Fruit fly (Drosophila melanogaster) ovary, adult (tissue): ENCODE data around the gene fy.

Source experiments
- CG17801 ChIP-seq: fragments of 200-800 bp; optimal IDR thresholded peaks from 2 replicates; lab custom pipeline; 2019; ENCODE audit warnings: missing biosample characterization, mild to moderate bottlenecking, missing genetic modification characterization, moderate library complexity; ENCODE audit not compliant: partially characterized antibody

The fy gene

DNA sequence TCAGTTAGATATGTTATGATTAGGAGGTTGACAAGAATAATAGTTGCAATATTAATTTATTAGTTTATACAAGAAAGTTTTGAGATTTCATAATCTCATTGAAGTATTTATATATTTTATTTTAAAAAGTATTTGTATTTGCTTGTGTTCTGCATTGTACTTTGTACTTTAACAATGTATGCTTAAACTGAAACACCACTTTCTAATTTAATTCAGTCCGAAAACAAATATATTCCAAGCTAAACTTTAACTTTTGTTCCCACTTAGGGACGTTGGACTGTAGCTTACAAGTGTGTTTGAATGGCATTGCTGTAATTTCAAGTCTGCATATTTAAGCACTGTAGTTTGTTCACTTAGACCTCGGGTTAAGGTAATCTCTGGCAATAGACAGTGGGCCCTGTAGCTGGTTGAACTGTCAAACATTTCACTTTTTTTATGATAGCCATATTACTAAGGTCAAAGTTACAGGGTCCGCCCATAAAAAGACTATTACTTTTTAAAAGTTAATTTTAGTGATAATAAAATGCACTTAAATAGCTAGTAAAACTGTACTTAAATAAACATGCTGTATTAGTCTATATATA is 31.6 kb downstream of the fy start:
- TF ChIP-seq CG17801 (GFP tag; lab: Kevin White, UChicago), result peak; percentile 49

- peak; percentile 80 for TF ChIP-seq CG17801 (GFP tag; lab: Kevin White, UChicago)
Observed at dm6 chr2L:8370364-8371326, 32.4 kb downstream of the fy start, which contains the start of gene CG17292. TSS of gene CG17292 (plus strand) at chr2L:8370454.

DNA sequence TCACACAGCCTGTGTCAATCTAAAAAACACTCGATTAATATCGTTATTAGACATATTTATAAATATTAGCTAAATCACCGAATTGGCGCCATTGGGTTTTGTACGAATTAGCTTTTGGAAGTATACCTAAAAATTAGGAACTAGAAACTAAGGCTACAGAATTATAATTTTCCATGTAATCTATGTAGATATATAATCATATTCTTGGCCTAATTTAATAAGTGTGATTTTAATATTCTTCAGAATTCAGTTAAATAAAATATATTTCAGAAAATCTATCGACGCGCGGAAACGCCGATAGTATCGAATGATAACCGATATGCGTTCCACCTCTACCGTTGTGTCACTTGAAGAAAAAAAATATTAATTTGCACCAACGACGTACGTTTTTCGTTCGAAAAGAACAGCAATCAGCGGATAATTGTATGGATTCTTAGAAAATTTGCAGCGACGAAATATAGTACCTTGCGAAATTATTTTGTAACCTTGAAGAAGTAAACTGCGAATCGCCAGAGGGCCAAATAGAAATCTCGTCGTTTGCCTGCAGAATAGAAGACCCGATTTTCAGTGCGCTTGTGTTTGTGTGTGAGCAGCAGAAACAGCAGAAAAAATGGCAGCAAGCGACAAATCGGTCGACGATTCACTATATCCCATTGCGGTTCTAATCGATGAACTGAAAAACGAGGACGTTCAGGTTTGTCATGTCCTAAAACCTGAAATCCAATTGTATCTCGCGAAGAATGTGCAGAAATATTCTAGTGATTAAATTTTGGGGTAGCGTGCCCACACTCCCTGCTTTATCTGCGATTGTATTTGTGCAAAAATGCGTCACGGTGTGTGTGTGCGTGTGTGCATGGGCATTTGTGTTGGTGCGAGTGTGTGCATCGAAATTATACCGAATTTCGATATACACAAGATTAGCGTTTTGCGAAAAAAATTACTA is 37.1 kb downstream of the fy start, which contains the start of gene Pp2A-29B:
Pp2A-29B (plus strand) TSS at position 338 of the 943 bp plus-strand sequence.
- peak; percentile 32 for TF ChIP-seq CG17801 (GFP tag; lab: Kevin White, UChicago)

DNA sequence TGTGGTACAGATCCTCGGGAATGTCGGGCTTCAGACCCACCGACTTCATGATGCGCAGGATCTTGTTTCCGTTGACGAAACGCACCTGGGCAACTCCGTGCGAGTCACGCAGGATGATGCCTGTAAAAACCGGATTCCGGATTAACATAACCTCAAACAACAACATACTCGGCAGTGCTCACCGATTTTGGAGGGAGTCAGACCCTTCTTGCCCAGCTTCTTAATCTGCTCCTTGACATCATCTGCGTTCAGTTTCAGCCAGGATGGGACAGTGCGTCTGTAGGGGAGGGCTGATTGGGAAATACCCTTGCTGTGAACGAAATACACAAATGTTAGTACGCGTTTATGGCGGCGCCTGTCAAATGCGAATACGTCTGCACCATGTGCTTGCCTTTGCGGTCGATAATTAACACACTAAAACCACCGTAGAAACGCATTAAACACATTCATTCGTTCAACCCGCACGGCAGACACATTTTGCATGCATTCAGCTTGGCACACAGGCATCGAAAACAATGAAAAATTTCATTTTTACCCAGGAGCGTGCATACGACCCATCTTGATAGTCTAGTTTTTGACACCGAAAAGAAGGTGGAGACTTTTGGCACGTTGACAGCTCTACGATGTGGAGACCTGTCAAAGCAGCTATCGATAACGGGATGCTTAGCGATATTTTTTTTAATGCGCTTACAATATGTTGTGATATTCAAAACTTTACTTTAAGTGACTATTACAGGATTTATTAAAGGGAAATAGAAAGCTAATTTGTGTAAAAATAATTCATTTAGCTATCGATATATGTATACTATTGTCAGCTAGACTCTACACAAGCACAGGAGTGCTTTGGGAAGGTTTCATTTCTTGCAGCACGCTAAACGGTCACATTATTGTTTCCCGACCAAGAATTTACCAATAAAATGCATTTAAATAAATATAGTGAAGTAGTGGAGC is 38.8 kb downstream of the fy start, which contains the start of the genes RpS13 and CSN8:
RpS13 (minus strand) TSS at position 657 of the 951 bp plus-strand sequence.
CSN8 (plus strand) TSS at position 850 of the 951 bp plus-strand sequence.
- TF ChIP-seq CG17801 (GFP tag; lab: Kevin White, UChicago), result peak; percentile 53

- TF ChIP-seq CG17801 (GFP tag; lab: Kevin White, UChicago), result no peak
Observed at dm6 chr2L:8362955-8363285, 40.2 kb downstream of the fy start.

- peak; percentile 63 for TF ChIP-seq CG17801 (GFP tag; lab: Kevin White, UChicago)
Observed at dm6 chr2L:8362273-8362954, 40.7 kb downstream of the fy start, which contains the start of gene CG7627. TSS of gene CG7627 (minus strand) at chr2L:8362469.

- peak; percentile 89 for TF ChIP-seq CG17801 (GFP tag; lab: Kevin White, UChicago)
Observed at dm6 chr2L:8361204-8361952, 41.7 kb downstream of the fy start.

- no peak for TF ChIP-seq CG17801 (GFP tag; lab: Kevin White, UChicago)
Observed at dm6 chr2L:8355419-8355818, 47.7 kb downstream of the fy start.

DNA sequence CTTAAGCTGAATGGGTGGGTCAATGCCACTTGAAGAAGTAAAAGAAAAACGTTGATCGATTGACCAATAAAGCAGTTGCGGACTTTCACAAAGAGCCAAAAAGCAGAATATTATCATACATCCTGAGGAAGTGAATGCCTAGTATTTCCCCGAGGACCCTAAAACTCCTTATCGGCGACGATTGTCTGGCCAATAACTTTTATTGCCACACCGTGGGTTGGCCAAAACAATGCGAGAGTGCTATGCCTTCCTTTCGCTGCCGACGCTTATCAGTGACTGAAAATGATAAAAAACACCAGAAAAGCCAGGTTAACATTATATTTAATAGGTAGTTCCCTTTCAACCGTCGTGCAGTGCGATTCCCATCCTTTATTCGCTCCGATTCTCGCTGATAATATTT is 51.2 kb downstream of the fy start, which contains the start of gene Mur29B:
Mur29B (plus strand) TSS at position 324 of the 400 bp plus-strand sequence.
- TF ChIP-seq CG17801 (GFP tag; lab: Kevin White, UChicago), result no peak
